Fruit fly (Drosophila melanogaster) whole organism, embryonic: Measurements from ENCODE around the gene CG10834.
A peak's percentile ranks its signal among the peaks of the same experiment; 100 is the strongest.

Experiments
- BEAF-32 ChIP-seq: fragments of 200-800 bp; sonication (Bioruptor generic); optimal IDR thresholded peaks from 3 replicates; lab custom pipeline; 2017; ENCODE audit warnings: missing biosample characterization, missing genetic modification characterization, mild to moderate bottlenecking, moderate library complexity, missing genetic modification reagents
- CG12391 ChIP-seq: fragments of 200-800 bp; sonication (Bioruptor generic); optimal IDR thresholded peaks from 3 replicates; lab custom pipeline; 2018; ENCODE audit warnings: missing biosample characterization, mild to moderate bottlenecking, missing genetic modification characterization, moderate library complexity
- CG1603 ChIP-seq: fragments of 200-800 bp; sonication (Bioruptor generic); optimal IDR thresholded peaks from 2 replicates; lab custom pipeline; 2019; ENCODE audit warnings: missing biosample characterization, mild to moderate bottlenecking, missing genetic modification characterization, moderate library complexity
- CG16815 ChIP-seq: fragments of 200-800 bp; sonication (Bioruptor generic); optimal IDR thresholded peaks from 3 replicates; lab custom pipeline; 2017; ENCODE audit warnings: missing biosample characterization, mild to moderate bottlenecking, missing genetic modification characterization
- CG17361 ChIP-seq: fragments of 200-800 bp; sonication (Bioruptor generic); IDR thresholded peaks from 3 replicates; pipeline ENCODE4 v1.3.6; 2022; ENCODE audit warnings: missing biosample characterization, missing genetic modification characterization
- CG17568 ChIP-seq: fragments of 200-800 bp; sonication (Bioruptor generic); optimal IDR thresholded peaks from 2 replicates; lab custom pipeline; 2018; ENCODE audit warnings: missing biosample characterization, mild to moderate bottlenecking, missing genetic modification characterization, moderate library complexity
- CG17802 ChIP-seq: fragments of 200-800 bp; sonication (Bioruptor generic); optimal IDR thresholded peaks from 2 replicates; lab custom pipeline; 2018; ENCODE audit warnings: missing biosample characterization, mild to moderate bottlenecking, missing genetic modification characterization, moderate library complexity
- CG17829 ChIP-seq: fragments of 200-800 bp; optimal IDR thresholded peaks from 2 replicates; lab custom pipeline; 2019; ENCODE audit warnings: missing biosample characterization, mild to moderate bottlenecking, missing genetic modification characterization, moderate library complexity
- CG2199 ChIP-seq: fragments of 200-800 bp; sonication (Bioruptor generic); IDR thresholded peaks from 3 replicates; pipeline ENCODE4 v1.3.6; 2022; ENCODE audit warnings: missing biosample characterization, missing genetic modification characterization
- CG30403 ChIP-seq: fragments of 200-800 bp; sonication (Bioruptor generic); optimal IDR thresholded peaks from 3 replicates; lab custom pipeline; 2016; ENCODE audit warnings: missing biosample characterization, missing genetic modification characterization
- CoRest ChIP-seq: fragments of 200-800 bp; sonication (Bioruptor generic); optimal IDR thresholded peaks from 3 replicates; lab custom pipeline; 2018; ENCODE audit warnings: missing biosample characterization, mild to moderate bottlenecking, missing genetic modification characterization, moderate library complexity
- Dfd ChIP-seq, 2 experiments: fragments of >200 bp; optimal IDR thresholded peaks; 2 replicates each; lab custom pipeline; 2017; ENCODE audit warnings: missing biosample characterization in 2 of 2, missing genetic modification characterization in 2 of 2
- Dip2 ChIP-seq: fragments of 200-800 bp; sonication (Bioruptor generic); IDR thresholded peaks from 2 replicates; pipeline ENCODE4 v1.3.6; 2022; ENCODE audit warnings: missing biosample characterization, missing genetic modification characterization
- Dip3 ChIP-seq: fragments of 200-800 bp; sonication (Bioruptor generic); optimal IDR thresholded peaks from 3 replicates; lab custom pipeline; 2016; ENCODE audit warnings: missing biosample characterization, missing genetic modification characterization
- HLH54F ChIP-seq: fragments of 200-800 bp; sonication (Bioruptor generic); optimal IDR thresholded peaks from 3 replicates; lab custom pipeline; 2016; ENCODE audit warnings: missing biosample characterization, missing genetic modification characterization
- HmgZ ChIP-seq: fragments of 200-800 bp; sonication (Bioruptor generic); optimal IDR thresholded peaks from 2 replicates; lab custom pipeline; 2018; ENCODE audit warnings: missing biosample characterization, mild to moderate bottlenecking, missing genetic modification characterization
- Lpt ChIP-seq: fragments of >200 bp; optimal IDR thresholded peaks from 2 replicates; lab custom pipeline; 2018; ENCODE audit warnings: missing biosample characterization, missing genetic modification characterization
- MBD-R2 ChIP-seq: fragments of 200-800 bp; sonication (Bioruptor generic); IDR thresholded peaks from 2 replicates; pipeline ENCODE4 v1.3.6; 2022; ENCODE audit warnings: missing biosample characterization, missing genetic modification characterization
- MESR4 ChIP-seq: fragments of 200-800 bp; sonication (Bioruptor generic); optimal IDR thresholded peaks from 2 replicates; lab custom pipeline; 2018; ENCODE audit warnings: missing biosample characterization, mild to moderate bottlenecking, missing genetic modification characterization, moderate library complexity
- Med ChIP-seq: fragments of 200-800 bp; sonication (Bioruptor generic); peaks from one replicate; lab custom pipeline; 2016; ENCODE audit warnings: missing biosample characterization, missing genetic modification characterization, mild to moderate bottlenecking, inconsistent platforms, moderate library complexity
- Myb ChIP-seq: fragments of 200-800 bp; sonication (Bioruptor generic); optimal IDR thresholded peaks from 2 replicates; lab custom pipeline; 2016; ENCODE audit warnings: missing biosample characterization, missing genetic modification characterization
- Ptx1 ChIP-seq: fragments of 200-800 bp; sonication (Bioruptor generic); IDR thresholded peaks from 2 replicates; pipeline ENCODE4 v1.3.6; 2022; ENCODE audit warnings: missing biosample characterization, missing genetic modification characterization
- Sox102F ChIP-seq: fragments of 200-800 bp; sonication (Bioruptor generic); optimal IDR thresholded peaks from 2 replicates; lab custom pipeline; 2018; ENCODE audit warnings: missing biosample characterization, mild to moderate bottlenecking, missing genetic modification characterization, moderate library complexity
- Sry-δ ChIP-seq: fragments of 200-800 bp; sonication (Bioruptor generic); optimal IDR thresholded peaks from 2 replicates; lab custom pipeline; 2016; ENCODE audit warnings: missing biosample characterization, missing genetic modification characterization
- Trl ChIP-seq, 3 experiments: fragments of >200 bp in 2 of 3; fragments of 200-800 bp in 1 of 3; sonication (Bioruptor generic) in 1 of 3; optimal IDR thresholded peaks; 2 replicates in 1 of 3; 3 replicates in 2 of 3; lab custom pipeline; 2016 to 2017; ENCODE audit warnings: missing biosample characterization in 1 of 3, missing genetic modification characterization in 1 of 3
- Xbp1 ChIP-seq: fragments of 200-800 bp; sonication (Bioruptor generic); optimal IDR thresholded peaks from 3 replicates; lab custom pipeline; 2016; ENCODE audit warnings: missing biosample characterization, mild to moderate bottlenecking, missing genetic modification characterization
- YL-1 ChIP-seq: fragments of 200-800 bp; sonication (Bioruptor generic); optimal IDR thresholded peaks from 3 replicates; lab custom pipeline; 2017; ENCODE audit warnings: missing biosample characterization, mild to moderate bottlenecking, missing genetic modification characterization
- amos ChIP-seq: fragments of 200-800 bp; sonication (Bioruptor generic); IDR thresholded peaks from 2 replicates; pipeline ENCODE4 v1.3.6; 2022; ENCODE audit warnings: missing biosample characterization, missing genetic modification characterization; ENCODE audit not compliant: partially characterized antibody
- dmrt11E ChIP-seq: fragments of 200-800 bp; sonication (Bioruptor generic); optimal IDR thresholded peaks from 3 replicates; lab custom pipeline; 2018; ENCODE audit warnings: missing biosample characterization, mild to moderate bottlenecking, missing genetic modification characterization, moderate library complexity
- dpn ChIP-seq, 2 experiments: fragments of 200-800 bp; sonication (Bioruptor generic); optimal IDR thresholded peaks; 3 replicates each; lab custom pipeline; 2016; ENCODE audit warnings: missing biosample characterization in 2 of 2, missing genetic modification characterization in 2 of 2
- eyg ChIP-seq: fragments of 200-800 bp; sonication (Bioruptor generic); optimal IDR thresholded peaks from 3 replicates; lab custom pipeline; 2016; ENCODE audit warnings: missing biosample characterization, missing genetic modification characterization
- gsb ChIP-seq: fragments of 200-800 bp; sonication (Bioruptor generic); IDR thresholded peaks from 2 replicates; pipeline ENCODE4 v1.3.6; 2022; ENCODE audit warnings: missing biosample characterization, missing genetic modification characterization
- ind ChIP-seq: fragments of 200-800 bp; sonication (Bioruptor generic); optimal IDR thresholded peaks from 3 replicates; lab custom pipeline; 2016; ENCODE audit warnings: missing biosample characterization, missing genetic modification characterization
- mam ChIP-seq: fragments of 200-800 bp; sonication (Bioruptor generic); optimal IDR thresholded peaks from 3 replicates; lab custom pipeline; 2016; ENCODE audit warnings: missing biosample characterization, missing genetic modification characterization
- nom ChIP-seq: fragments of 200-800 bp; sonication (Bioruptor generic); optimal IDR thresholded peaks from 2 replicates; lab custom pipeline; 2017; ENCODE audit warnings: missing biosample characterization, missing genetic modification characterization, mild to moderate bottlenecking, moderate library complexity, missing genetic modification reagents
- org-1 ChIP-seq: fragments of 200-800 bp; sonication (Bioruptor generic); optimal IDR thresholded peaks from 2 replicates; lab custom pipeline; 2017; ENCODE audit warnings: missing biosample characterization, missing genetic modification characterization
- p53 ChIP-seq: fragments of 200-800 bp; sonication (Bioruptor generic); optimal IDR thresholded peaks from 2 replicates; lab custom pipeline; 2016; ENCODE audit warnings: missing biosample characterization, missing genetic modification characterization
- phol ChIP-seq: fragments of 200-800 bp; sonication (Bioruptor generic); optimal IDR thresholded peaks from 3 replicates; lab custom pipeline; 2018; ENCODE audit warnings: missing biosample characterization, mild to moderate bottlenecking, missing genetic modification characterization, moderate library complexity
- prd ChIP-seq, 3 experiments: fragments of >200 bp in 2 of 3; fragments of 200-800 bp in 1 of 3; sonication (Bioruptor generic) in 1 of 3; optimal IDR thresholded peaks in 2 of 3; IDR thresholded peaks in 1 of 3; 2 replicates in 2 of 3; 3 replicates in 1 of 3; pipeline versions ENCODE4 v1.3.6 to Lab custom; 2017 to 2022; ENCODE audit warnings: missing biosample characterization in 1 of 3, missing genetic modification characterization in 1 of 3
- sd ChIP-seq: fragments of 200-800 bp; sonication (Bioruptor generic); optimal IDR thresholded peaks from 3 replicates; lab custom pipeline; 2018; ENCODE audit warnings: missing biosample characterization, mild to moderate bottlenecking, missing genetic modification characterization, moderate library complexity
- sens ChIP-seq: fragments of 200-800 bp; sonication (Bioruptor generic); peaks from one replicate; lab custom pipeline; 2016; ENCODE audit warnings: missing biosample characterization, missing genetic modification characterization
- ssp ChIP-seq: fragments of 200-800 bp; sonication (Bioruptor generic); IDR thresholded peaks from 2 replicates; pipeline ENCODE4 v1.3.6; 2022; ENCODE audit warnings: missing biosample characterization, missing genetic modification characterization

Gene CG10834

dm6 chr2L:22121651-22122165 is 14.6 kb upstream of the CG10834 start (continued):
- TF ChIP-seq CG1603 (tag; lab: Kevin White, UChicago) (peak; percentile 88), Sry-δ (GFP tag; lab: Kevin White, UChicago) (peak; percentile 27), Sox102F (GFP tag; lab: Kevin White, UChicago) (no peak), Dip2 (no peak), Dip3 (GFP tag; lab: Kevin White, UChicago) (peak; percentile 10), Myb (GFP tag; lab: Kevin White, UChicago) (peak; percentile 24), amos (GFP tag; lab: Robert Waterston, UW) (0 out of 2 replicates have a peak, but pooled peaks have one; percentile 24), Lpt (GFP tag; lab: Kevin White, UChicago) (no peak), dmrt11E (tag; lab: Kevin White, UChicago) (peak; percentile 27), Ptx1 (GFP tag; lab: Robert Waterston, UW) (no peak), CG2199 (0 out of 3 replicates have a peak, but pooled peaks have one; percentile 51), dpn (GFP tag; optimal IDR thresholded peaks at IDR 0.05; lab: Kevin White, UChicago) (peak; percentile 14 to 17), MBD-R2 (GFP tag; lab: Robert Waterston, UW) (peak; percentile 62), Med (GFP tag; lab: Kevin White, UChicago) (peak; percentile 75), p53 (GFP tag; lab: Kevin White, UChicago) (no peak), YL-1 (GFP tag; lab: Kevin White, UChicago) (peak; percentile 28), sd (tag; lab: Kevin White, UChicago) (no peak), sens (GFP tag; lab: Kevin White, UChicago) (peak; percentile 43), ssp (peak; percentile 98), Xbp1 (peak; percentile 4), phol (tag; lab: Kevin White, UChicago) (peak; percentile 56), nom (GFP tag; lab: Kevin White, UChicago) (peak; percentile 6), Dfd (GFP tag; optimal IDR thresholded peaks at IDR 0.05; lab: Kevin White, UChicago) (peak in 1 of 2 experiments; percentile 59), CG12391 (tag; lab: Kevin White, UChicago) (peak; percentile 25), prd (optimal IDR thresholded peaks at IDR 0.05; lab: Kevin White, UChicago) (no peak), prd (GFP tag; IDR thresholded peaks at IDR 0.05; lab: Robert Waterston, UW) (0 out of 3 replicates have a peak, but pooled peaks have one; percentile 31), mam (GFP tag; lab: Kevin White, UChicago) (peak; percentile 9), HmgZ (tag; lab: Kevin White, UChicago) (peak; percentile 6), CG16815 (GFP tag; lab: Kevin White, UChicago) (no peak), CG17568 (GFP tag; lab: Kevin White, UChicago) (no peak), CG17802 (tag; lab: Kevin White, UChicago) (peak; percentile 97), HLH54F (no peak), CoRest (tag; lab: Kevin White, UChicago) (peak; percentile 53), MESR4 (peak; percentile 93), CG17361 (GFP tag; lab: Robert Waterston, UW) (peak; percentile 43; the same call in 2 of the 3 replicates), ind (GFP tag; lab: Kevin White, UChicago) (peak; percentile 0), eyg (peak; percentile 14), Trl (optimal IDR thresholded peaks at IDR 0.05; lab: Kevin White, UChicago) (no peak), Trl (GFP tag; optimal IDR thresholded peaks at IDR 0.05; lab: Kevin White, UChicago) (peak; percentile 17), org-1 (no peak), CG30403 (GFP tag; lab: Kevin White, UChicago) (peak; percentile 9), CG17829 (tag; lab: Kevin White, UChicago) (peak; percentile 9), BEAF-32 (GFP tag; lab: Kevin White, UChicago) (peak; percentile 40), gsb (no peak)
- TF ChIP-seq, all 482 proteins: peak for 92
